Fruit fly (Drosophila melanogaster): ENCODE data around the gene ind.

DNA sequence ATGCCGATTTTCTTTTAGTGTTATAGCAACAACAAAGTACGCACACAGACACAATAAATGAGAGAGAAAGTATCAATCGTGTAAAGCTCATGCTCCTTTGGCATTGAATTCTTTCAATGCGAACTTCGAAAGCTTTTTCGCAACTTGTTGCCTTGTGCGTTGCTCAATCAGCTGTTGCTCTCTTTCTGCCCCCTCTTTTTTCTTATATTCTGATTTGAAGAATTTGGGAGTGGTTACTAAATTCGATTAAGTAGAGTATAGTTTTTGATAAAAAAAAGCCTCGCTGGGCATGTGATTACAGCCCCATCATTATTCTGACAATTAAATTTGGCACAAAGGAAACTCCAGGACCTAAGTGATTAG lies 9.0 kb downstream of the ind start:
- TF ChIP-seq CG8478 (optimal IDR thresholded peaks at IDR 0.05) (no peak), CTCF (optimal IDR thresholded peaks at IDR 0.05) (no peak)
